Fruit fly (Drosophila melanogaster) whole organism, embryonic: ENCODE results near the gene CG18233.

Experiments used
- Ada2b ChIP-seq: fragments of 200-800 bp; sonication (Bioruptor generic); IDR thresholded peaks from 2 replicates; pipeline ENCODE4 v1.3.6; 2022; ENCODE audit warnings: missing biosample characterization, missing genetic modification characterization
- Asciz ChIP-seq: fragments of 200-800 bp; sonication (Bioruptor generic); optimal IDR thresholded peaks from 2 replicates; lab custom pipeline; 2017; ENCODE audit warnings: missing biosample characterization, mild to moderate bottlenecking, missing genetic modification characterization, missing genetic modification reagents
- CG10543 ChIP-seq: fragments of 200-800 bp; sonication (Bioruptor generic); optimal IDR thresholded peaks from 3 replicates; lab custom pipeline; 2017; ENCODE audit warnings: missing biosample characterization, mild to moderate bottlenecking, missing genetic modification characterization, moderate library complexity
- CG10979 ChIP-seq: fragments of 200-800 bp; sonication (Bioruptor generic); optimal IDR thresholded peaks from 2 replicates; lab custom pipeline; 2018; ENCODE audit warnings: missing biosample characterization, mild to moderate bottlenecking, missing genetic modification characterization, moderate library complexity
- CG11504 ChIP-seq: fragments of 200-800 bp; sonication (Bioruptor generic); optimal IDR thresholded peaks from 3 replicates; lab custom pipeline; 2019; ENCODE audit warnings: missing biosample characterization, mild to moderate bottlenecking, missing genetic modification characterization, moderate library complexity
- CG11723 ChIP-seq: fragments of 200-800 bp; sonication (Bioruptor generic); optimal IDR thresholded peaks from 2 replicates; lab custom pipeline; 2017; ENCODE audit warnings: missing biosample characterization, mild to moderate bottlenecking, missing genetic modification characterization
- CG16863 ChIP-seq: fragments of 200-800 bp; sonication (Bioruptor generic); optimal IDR thresholded peaks from 3 replicates; lab custom pipeline; 2016; ENCODE audit warnings: missing biosample characterization, missing genetic modification characterization
- CG17328 ChIP-seq: fragments of 200-800 bp; sonication (Bioruptor generic); IDR thresholded peaks from 2 replicates; pipeline ENCODE4 v1.3.6; 2022; ENCODE audit warnings: missing biosample characterization, missing genetic modification characterization
- CG17385 ChIP-seq: fragments of 200-800 bp; sonication (Bioruptor generic); optimal IDR thresholded peaks from 3 replicates; lab custom pipeline; 2018; ENCODE audit warnings: missing biosample characterization, mild to moderate bottlenecking, missing genetic modification characterization
- CG18764 ChIP-seq: fragments of 200-800 bp; sonication (Bioruptor generic); optimal IDR thresholded peaks from 3 replicates; lab custom pipeline; 2016; ENCODE audit warnings: missing biosample characterization, missing genetic modification characterization
- CG33213 ChIP-seq: fragments of 200-800 bp; sonication (Bioruptor generic); optimal IDR thresholded peaks from 3 replicates; lab custom pipeline; 2016; ENCODE audit warnings: missing biosample characterization, missing genetic modification characterization
- CG3407 ChIP-seq: fragments of 200-800 bp; sonication (Bioruptor generic); optimal IDR thresholded peaks from 2 replicates; lab custom pipeline; 2018; ENCODE audit warnings: missing biosample characterization, mild to moderate bottlenecking, missing genetic modification characterization
- CG34224 ChIP-seq: fragments of 200-800 bp; sonication (Bioruptor generic); IDR thresholded peaks from 3 replicates; pipeline ENCODE4 v1.3.6; 2022; ENCODE audit warnings: missing biosample characterization, missing genetic modification characterization; ENCODE audit not compliant: partially characterized antibody
- CG34422 ChIP-seq: fragments of 200-800 bp; sonication (Bioruptor generic); IDR thresholded peaks from 3 replicates; pipeline ENCODE4 v1.3.6; 2022; ENCODE audit warnings: missing biosample characterization, missing genetic modification characterization
- CHES-1-like ChIP-seq: fragments of 200-800 bp; sonication (Bioruptor generic); optimal IDR thresholded peaks from 2 replicates; lab custom pipeline; 2016; ENCODE audit warnings: missing biosample characterization, missing genetic modification characterization
- CTCF ChIP-seq: fragments of 200-800 bp; sonication (Bioruptor generic); optimal IDR thresholded peaks from 2 replicates; lab custom pipeline; 2017; ENCODE audit warnings: missing biosample characterization, mild to moderate bottlenecking, missing genetic modification characterization, moderate library complexity
- CrebB ChIP-seq: fragments of 200-800 bp; sonication (Bioruptor generic); optimal IDR thresholded peaks from 3 replicates; lab custom pipeline; 2018; ENCODE audit warnings: missing biosample characterization, mild to moderate bottlenecking, missing genetic modification characterization
- D ChIP-seq, 2 experiments: fragments of 200-800 bp in 1 of 2; fragments of >200 bp in 1 of 2; sonication (Bioruptor generic) in 1 of 2; optimal IDR thresholded peaks; 2 replicates in 1 of 2; 3 replicates in 1 of 2; lab custom pipeline; 2017; ENCODE audit warnings: mild to moderate bottlenecking in 1 of 2, missing biosample characterization in 1 of 2, missing genetic modification characterization in 1 of 2, missing genetic modification reagents in 1 of 2
- Dad ChIP-seq: fragments of 200-800 bp; sonication (Bioruptor generic); optimal IDR thresholded peaks from 3 replicates; lab custom pipeline; 2016; ENCODE audit warnings: missing biosample characterization, missing genetic modification characterization
- Drgx ChIP-seq: fragments of 200-800 bp; sonication (Bioruptor generic); IDR thresholded peaks from 2 replicates; pipeline ENCODE4 v1.3.6; 2022; ENCODE audit warnings: missing biosample characterization, missing genetic modification characterization
- Ets97D ChIP-seq: fragments of 200-800 bp; sonication (Bioruptor generic); optimal IDR thresholded peaks from 3 replicates; lab custom pipeline; 2016; ENCODE audit warnings: missing biosample characterization, missing genetic modification characterization
- H2.0 ChIP-seq: fragments of 200-800 bp; sonication (Bioruptor generic); IDR thresholded peaks from 2 replicates; pipeline ENCODE4 v1.3.6; 2022; ENCODE audit warnings: missing biosample characterization, missing genetic modification characterization
- HmgD ChIP-seq: fragments of 200-800 bp; sonication (Bioruptor generic); optimal IDR thresholded peaks from 3 replicates; lab custom pipeline; 2016; ENCODE audit warnings: missing biosample characterization, missing genetic modification characterization
- Hmr ChIP-seq: fragments of 200-800 bp; sonication (Bioruptor generic); optimal IDR thresholded peaks from 3 replicates; lab custom pipeline; 2017; ENCODE audit warnings: mild to moderate bottlenecking, missing biosample characterization, missing genetic modification reagents, missing genetic modification characterization
- PHDP ChIP-seq: fragments of 200-800 bp; sonication (Bioruptor generic); optimal IDR thresholded peaks from 3 replicates; lab custom pipeline; 2018; ENCODE audit warnings: missing biosample characterization, mild to moderate bottlenecking, missing genetic modification characterization, moderate library complexity
- Ravus ChIP-seq: fragments of 200-800 bp; sonication (Bioruptor generic); IDR thresholded peaks from 2 replicates; pipeline ENCODE4 v1.3.6; 2022; ENCODE audit warnings: missing biosample characterization, missing genetic modification characterization
- Sox102F ChIP-seq: fragments of 200-800 bp; sonication (Bioruptor generic); optimal IDR thresholded peaks from 2 replicates; lab custom pipeline; 2018; ENCODE audit warnings: missing biosample characterization, mild to moderate bottlenecking, missing genetic modification characterization, moderate library complexity
- Sry-β ChIP-seq: fragments of 200-800 bp; sonication (Bioruptor generic); optimal IDR thresholded peaks from 2 replicates; lab custom pipeline; 2018; ENCODE audit warnings: missing biosample characterization, mild to moderate bottlenecking, missing genetic modification characterization, moderate library complexity
- ac ChIP-seq: fragments of 200-800 bp; sonication (Bioruptor generic); optimal IDR thresholded peaks from 3 replicates; lab custom pipeline; 2017; ENCODE audit warnings: missing biosample characterization, mild to moderate bottlenecking, missing genetic modification characterization
- al ChIP-seq: fragments of 200-800 bp; sonication (Bioruptor generic); IDR thresholded peaks from 2 replicates; pipeline ENCODE4 v1.3.6; 2022; ENCODE audit warnings: missing biosample characterization, missing genetic modification characterization
- bab2 ChIP-seq: fragments of 200-800 bp; sonication (Bioruptor generic); optimal IDR thresholded peaks from 2 replicates; lab custom pipeline; 2016; ENCODE audit warnings: missing biosample characterization, missing genetic modification characterization
- dmrt99B ChIP-seq: fragments of 200-800 bp; sonication (Bioruptor generic); optimal IDR thresholded peaks from 2 replicates; lab custom pipeline; 2018; ENCODE audit warnings: missing biosample characterization, mild to moderate bottlenecking, missing genetic modification characterization, moderate library complexity
- ems ChIP-seq: fragments of 200-800 bp; sonication (Bioruptor generic); optimal IDR thresholded peaks from 3 replicates; lab custom pipeline; 2016; ENCODE audit warnings: missing biosample characterization, missing genetic modification characterization
- ewg ChIP-seq: fragments of 200-800 bp; sonication (Bioruptor generic); optimal IDR thresholded peaks from 3 replicates; lab custom pipeline; 2017; ENCODE audit warnings: mild to moderate bottlenecking, missing biosample characterization, missing genetic modification reagents, missing genetic modification characterization
- kni ChIP-seq: fragments of 200-800 bp; sonication (Bioruptor generic); optimal IDR thresholded peaks from 3 replicates; lab custom pipeline; 2017; ENCODE audit warnings: mild to moderate bottlenecking, missing biosample characterization, missing genetic modification reagents, missing genetic modification characterization
- lilli ChIP-seq: fragments of 200-800 bp; sonication (Bioruptor generic); optimal IDR thresholded peaks from 3 replicates; lab custom pipeline; 2016; ENCODE audit warnings: missing biosample characterization, missing genetic modification characterization
- nau ChIP-seq: fragments of 200-800 bp; sonication (Bioruptor generic); optimal IDR thresholded peaks from 3 replicates; lab custom pipeline; 2017; ENCODE audit warnings: missing biosample characterization, mild to moderate bottlenecking, missing genetic modification characterization, missing genetic modification reagents
- pros ChIP-seq: fragments of 200-800 bp; sonication (Bioruptor generic); optimal IDR thresholded peaks from 3 replicates; lab custom pipeline; 2019; ENCODE audit warnings: missing biosample characterization, mild to moderate bottlenecking, missing genetic modification characterization, moderate library complexity
- sens ChIP-seq: fragments of 200-800 bp; sonication (Bioruptor generic); peaks from one replicate; lab custom pipeline; 2016; ENCODE audit warnings: missing biosample characterization, missing genetic modification characterization
- slbo ChIP-seq: fragments of 200-800 bp; sonication (Bioruptor generic); IDR thresholded peaks from 2 replicates; pipeline ENCODE4 v1.3.6; 2022; ENCODE audit warnings: missing biosample characterization, missing genetic modification characterization
- sna ChIP-seq: fragments of 200-800 bp; sonication (Bioruptor generic); IDR thresholded peaks from 2 replicates; pipeline ENCODE4 v1.3.6; 2022; ENCODE audit warnings: missing biosample characterization, missing genetic modification characterization; ENCODE audit not compliant: partially characterized antibody
- sr ChIP-seq: fragments of 200-800 bp; sonication (Bioruptor generic); IDR thresholded peaks from 3 replicates; pipeline ENCODE4 v1.3.6; 2022; ENCODE audit warnings: missing biosample characterization, missing genetic modification characterization
- stwl ChIP-seq: fragments of 200-800 bp; sonication (Bioruptor generic); optimal IDR thresholded peaks from 3 replicates; lab custom pipeline; 2018; ENCODE audit warnings: missing biosample characterization, mild to moderate bottlenecking, missing genetic modification characterization, moderate library complexity
- tll ChIP-seq, 2 experiments: fragments of 200-800 bp in 1 of 2; fragments of >200 bp in 1 of 2; sonication (Bioruptor generic) in 1 of 2; optimal IDR thresholded peaks; 2 replicates each; lab custom pipeline; 2017 to 2019; ENCODE audit warnings: missing biosample characterization in 2 of 2, missing genetic modification characterization in 2 of 2, mild to moderate bottlenecking in 1 of 2, moderate library complexity in 1 of 2
- tup ChIP-seq: fragments of 200-800 bp; sonication (Bioruptor generic); optimal IDR thresholded peaks from 2 replicates; lab custom pipeline; 2016; ENCODE audit warnings: missing biosample characterization, mild to moderate bottlenecking, missing genetic modification characterization, moderate library complexity
- unpg ChIP-seq: fragments of 200-800 bp; sonication (Bioruptor generic); optimal IDR thresholded peaks from 3 replicates; lab custom pipeline; 2018; ENCODE audit warnings: missing biosample characterization, mild to moderate bottlenecking, missing genetic modification characterization, moderate library complexity
- z ChIP-seq: fragments of 200-800 bp; sonication (Bioruptor generic); IDR thresholded peaks from 3 replicates; pipeline ENCODE4 v1.3.6; 2022; ENCODE audit warnings: missing biosample characterization, missing genetic modification characterization
- zfh2 ChIP-seq: fragments of 200-800 bp; sonication (Bioruptor generic); optimal IDR thresholded peaks from 2 replicates; lab custom pipeline; 2016; ENCODE audit warnings: missing biosample characterization, missing genetic modification characterization

The CG18233 gene

DNA sequence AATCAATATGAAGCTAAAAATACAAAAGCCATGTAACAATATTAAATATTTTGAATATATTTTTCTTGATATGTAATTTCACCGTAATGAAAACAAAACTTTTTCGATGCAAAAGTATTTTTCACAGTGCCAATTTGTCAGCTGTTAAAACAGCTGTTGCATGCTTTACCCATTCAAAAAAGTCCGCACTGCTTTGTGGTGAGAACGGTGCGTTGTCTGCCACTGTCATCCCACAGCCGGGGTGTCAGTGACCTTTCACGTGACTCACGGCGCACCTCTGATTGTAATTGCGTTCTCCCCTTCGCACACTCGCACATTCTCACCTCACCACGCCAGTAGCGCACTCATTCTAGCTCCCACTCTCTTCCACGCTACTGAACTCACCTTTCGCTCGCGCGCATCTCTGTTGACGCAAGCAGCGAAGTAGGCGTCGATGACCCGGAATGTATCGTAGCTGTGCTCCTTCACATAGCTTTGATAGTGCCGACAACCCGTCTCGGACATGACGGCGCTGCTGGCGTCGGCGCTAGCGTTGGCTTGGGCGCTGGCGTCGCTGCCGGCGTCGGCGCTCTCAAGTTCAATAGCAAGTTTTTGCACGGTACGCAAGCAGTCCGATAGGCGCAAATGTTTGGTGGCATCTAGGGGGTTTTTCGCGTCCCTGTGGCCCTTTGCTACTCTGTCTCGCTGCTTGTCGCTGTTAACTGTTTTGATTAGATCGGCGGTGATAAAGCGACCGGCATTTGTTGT is 15.9 kb downstream of the CG18233 start (continued):
- TF ChIP-seq CG10543 = peak; percentile 43
- TF ChIP-seq zfh2 (GFP tag; lab: Kevin White, UChicago) = peak; percentile 74
- TF ChIP-seq H2.0 (GFP tag; lab: Robert Waterston, UW) = peak; percentile 43; the same call in 1 of the 2 replicates
- peak; percentile 91 for TF ChIP-seq Sry-β (GFP tag; lab: Kevin White, UChicago)
- TF ChIP-seq sens (GFP tag; lab: Kevin White, UChicago) = peak; percentile 91
- peak; percentile 51 for TF ChIP-seq CG10979
- TF ChIP-seq Drgx (GFP tag; lab: Robert Waterston, UW) = peak; percentile 19
- peak in 1 of 2 experiments; percentile 19 for TF ChIP-seq tll (GFP tag; optimal IDR thresholded peaks at IDR 0.05; lab: Kevin White, UChicago)
- peak; percentile 21 for TF ChIP-seq Sox102F (GFP tag; lab: Kevin White, UChicago)
- TF ChIP-seq CG11723 (GFP tag; lab: Kevin White, UChicago) = no peak
- peak; percentile 6 for TF ChIP-seq Dad (GFP tag; lab: Kevin White, UChicago)
- peak; percentile 55 for TF ChIP-seq ac (GFP tag; lab: Kevin White, UChicago)
- TF ChIP-seq bab2 (GFP tag; lab: Kevin White, UChicago) = peak; percentile 42
- TF ChIP-seq z (GFP tag; lab: Robert Waterston, UW) = 0 out of 3 replicates have a peak, but pooled peaks have one; percentile 21
- TF ChIP-seq lilli (GFP tag; lab: Kevin White, UChicago) = peak; percentile 67
- peak; percentile 34 for TF ChIP-seq unpg (GFP tag; lab: Kevin White, UChicago)
- peak; percentile 50; the same call in 1 of the 2 replicates for TF ChIP-seq CG17328
- peak; percentile 57 for TF ChIP-seq sna (GFP tag; lab: Robert Waterston, UW)
- TF ChIP-seq nau (GFP tag; lab: Kevin White, UChicago) = no peak
- TF ChIP-seq Ada2b (GFP tag; lab: Robert Waterston, UW) = peak; percentile 40; the same call in 1 of the 2 replicates
- TF ChIP-seq sr (GFP tag; lab: Robert Waterston, UW) = peak; percentile 60; the same call in 1 of the 3 replicates
- peak; percentile 67 for TF ChIP-seq Hmr (GFP tag; lab: Kevin White, UChicago)
- TF ChIP-seq CrebB (tag; lab: Kevin White, UChicago) = peak; percentile 46
- no peak for TF ChIP-seq CTCF (GFP tag; lab: Kevin White, UChicago)
- TF ChIP-seq CG16863 = peak; percentile 20
- peak; percentile 28 for TF ChIP-seq CG17385 (GFP tag; lab: Kevin White, UChicago)
- peak; percentile 44 for TF ChIP-seq CG33213 (GFP tag; lab: Kevin White, UChicago)
- TF ChIP-seq ewg = peak; percentile 31
- peak; percentile 26 for TF ChIP-seq Asciz (GFP tag; lab: Kevin White, UChicago)
- no peak for TF ChIP-seq CG3407
- TF ChIP-seq CG34224 (GFP tag; lab: Robert Waterston, UW) = peak; percentile 86
- TF ChIP-seq slbo = peak; percentile 87
- TF ChIP-seq Ets97D = peak; percentile 14
- TF ChIP-seq dmrt99B = peak; percentile 26
- TF ChIP-seq ems = peak; percentile 55
- peak; percentile 82 for TF ChIP-seq pros (GFP tag; lab: Kevin White, UChicago)
- peak; percentile 46 for TF ChIP-seq CG11504
- TF ChIP-seq tup (GFP tag; lab: Kevin White, UChicago) = peak; percentile 16
- no peak for TF ChIP-seq D (optimal IDR thresholded peaks at IDR 0.05; lab: Kevin White, UChicago)
- TF ChIP-seq D (GFP tag; optimal IDR thresholded peaks at IDR 0.05; lab: Kevin White, UChicago) = peak; percentile 3
- TF ChIP-seq Ravus (GFP tag; lab: Robert Waterston, UW) = no peak
- TF ChIP-seq HmgD (GFP tag; lab: Kevin White, UChicago) = no peak
- TF ChIP-seq kni = peak; percentile 91
- peak; percentile 14; the same call in 1 of the 2 replicates for TF ChIP-seq al (GFP tag; lab: Robert Waterston, UW)
- TF ChIP-seq PHDP (tag; lab: Kevin White, UChicago) = peak; percentile 48
- peak; percentile 38 for TF ChIP-seq CHES-1-like (GFP tag; lab: Kevin White, UChicago)
- TF ChIP-seq CG34422 = no peak
- peak; percentile 66 for TF ChIP-seq stwl
- TF ChIP-seq CG18764 = peak; percentile 10
